Fruit fly (Drosophila melanogaster) whole organism, embryonic: ENCODE results near the gene RhoBTB.

ENCODE experiments used
- B-H1 ChIP-seq: fragments of 200-800 bp; sonication (Bioruptor generic); IDR thresholded peaks from 3 replicates; pipeline ENCODE4 v1.3.6; 2022; ENCODE audit warnings: missing biosample characterization, missing genetic modification characterization
- Blimp-1 ChIP-seq: fragments of 200-800 bp; sonication (Bioruptor generic); optimal IDR thresholded peaks from 3 replicates; lab custom pipeline; 2018; ENCODE audit warnings: missing biosample characterization, missing genetic modification characterization, mild to moderate bottlenecking, moderate library complexity, missing genetic modification reagents
- CG10431 ChIP-seq: fragments of 200-800 bp; sonication (Bioruptor generic); optimal IDR thresholded peaks from 3 replicates; lab custom pipeline; 2018; ENCODE audit warnings: missing biosample characterization, mild to moderate bottlenecking, missing genetic modification characterization
- CG10462 ChIP-seq: fragments of 200-800 bp; sonication (Bioruptor generic); optimal IDR thresholded peaks from 2 replicates; lab custom pipeline; 2016; ENCODE audit warnings: missing biosample characterization, missing genetic modification characterization
- CG10654 ChIP-seq: fragments of 200-800 bp; sonication (Bioruptor generic); optimal IDR thresholded peaks from 2 replicates; lab custom pipeline; 2016; ENCODE audit warnings: missing biosample characterization, missing genetic modification characterization
- CG10979 ChIP-seq: fragments of 200-800 bp; sonication (Bioruptor generic); optimal IDR thresholded peaks from 2 replicates; lab custom pipeline; 2018; ENCODE audit warnings: missing biosample characterization, mild to moderate bottlenecking, missing genetic modification characterization, moderate library complexity
- CG11456 ChIP-seq: fragments of 200-800 bp; sonication (Bioruptor generic); IDR thresholded peaks from 3 replicates; pipeline ENCODE4 v1.3.6; 2022; ENCODE audit warnings: missing biosample characterization, missing genetic modification characterization
- CG12236 ChIP-seq: fragments of 200-800 bp; sonication (Bioruptor generic); optimal IDR thresholded peaks from 2 replicates; lab custom pipeline; 2016; ENCODE audit warnings: missing biosample characterization, missing genetic modification characterization
- CG12299 ChIP-seq: fragments of 200-800 bp; sonication (Bioruptor generic); optimal IDR thresholded peaks from 2 replicates; lab custom pipeline; 2018; ENCODE audit warnings: missing biosample characterization, mild to moderate bottlenecking, missing genetic modification characterization
- CG13287 ChIP-seq: fragments of 200-800 bp; sonication (Bioruptor generic); IDR thresholded peaks from 2 replicates; pipeline ENCODE4 v1.3.6; 2022; ENCODE audit warnings: missing biosample characterization, missing genetic modification characterization; ENCODE audit not compliant: partially characterized antibody
- CG13775 ChIP-seq: fragments of 200-800 bp; sonication (Bioruptor generic); optimal IDR thresholded peaks from 3 replicates; lab custom pipeline; 2017; ENCODE audit warnings: missing biosample characterization, mild to moderate bottlenecking, missing genetic modification characterization
- CG17568 ChIP-seq: fragments of 200-800 bp; sonication (Bioruptor generic); optimal IDR thresholded peaks from 2 replicates; lab custom pipeline; 2018; ENCODE audit warnings: missing biosample characterization, mild to moderate bottlenecking, missing genetic modification characterization, moderate library complexity
- CG2116 ChIP-seq: fragments of 200-800 bp; sonication (Bioruptor generic); optimal IDR thresholded peaks from 3 replicates; lab custom pipeline; 2018; ENCODE audit warnings: missing biosample characterization, mild to moderate bottlenecking, missing genetic modification characterization
- CG2678 ChIP-seq: fragments of 200-800 bp; sonication (Bioruptor generic); optimal IDR thresholded peaks from 3 replicates; lab custom pipeline; 2019; ENCODE audit warnings: missing biosample characterization, mild to moderate bottlenecking, missing genetic modification characterization, moderate library complexity
- CG31441 ChIP-seq: fragments of 200-800 bp; sonication (Bioruptor generic); IDR thresholded peaks from 2 replicates; pipeline ENCODE4 v1.3.6; 2022; ENCODE audit warnings: missing biosample characterization, missing genetic modification characterization
- CG43689 ChIP-seq: fragments of 200-800 bp; sonication (Bioruptor generic); IDR thresholded peaks from 2 replicates; pipeline ENCODE4 v1.3.6; 2022; ENCODE audit warnings: missing biosample characterization, missing genetic modification characterization
- CG6791 ChIP-seq: fragments of 200-800 bp; sonication (Bioruptor generic); IDR thresholded peaks from 3 replicates; pipeline ENCODE4 v1.3.6; 2022; ENCODE audit warnings: missing biosample characterization, missing genetic modification characterization; ENCODE audit not compliant: partially characterized antibody
- CG8089 ChIP-seq: fragments of 200-800 bp; sonication (Bioruptor generic); optimal IDR thresholded peaks from 3 replicates; lab custom pipeline; 2016; ENCODE audit warnings: missing biosample characterization, missing genetic modification characterization
- CG8388 ChIP-seq: fragments of 200-800 bp; sonication (Bioruptor generic); optimal IDR thresholded peaks from 2 replicates; lab custom pipeline; 2019; ENCODE audit warnings: missing biosample characterization, mild to moderate bottlenecking, missing genetic modification characterization, moderate library complexity
- Ets65A ChIP-seq: fragments of 200-800 bp; sonication (Bioruptor generic); peaks from one replicate; lab custom pipeline; 2016; ENCODE audit warnings: missing biosample characterization, missing genetic modification characterization
- Ets97D ChIP-seq: fragments of 200-800 bp; sonication (Bioruptor generic); optimal IDR thresholded peaks from 3 replicates; lab custom pipeline; 2016; ENCODE audit warnings: missing biosample characterization, missing genetic modification characterization
- Gsc ChIP-seq: fragments of 200-800 bp; sonication (Bioruptor generic); IDR thresholded peaks from 2 replicates; pipeline ENCODE4 v1.3.6; 2022; ENCODE audit warnings: missing biosample characterization, missing genetic modification characterization
- Lim3 ChIP-seq: fragments of 200-800 bp; sonication (Bioruptor generic); IDR thresholded peaks from 2 replicates; pipeline ENCODE4 v1.3.6; 2022; ENCODE audit warnings: missing biosample characterization, missing genetic modification characterization
- Mad ChIP-seq: fragments of 200-800 bp; sonication (Bioruptor generic); optimal IDR thresholded peaks from 2 replicates; lab custom pipeline; 2016; ENCODE audit warnings: missing biosample characterization, missing genetic modification characterization
- NFAT ChIP-seq: fragments of 200-800 bp; sonication (Bioruptor generic); IDR thresholded peaks from 2 replicates; pipeline ENCODE4 v1.3.6; 2022; ENCODE audit warnings: missing biosample characterization, missing genetic modification characterization
- Nf-YB ChIP-seq: fragments of 200-800 bp; sonication (Bioruptor generic); optimal IDR thresholded peaks from 3 replicates; lab custom pipeline; 2019; ENCODE audit warnings: missing biosample characterization, mild to moderate bottlenecking, missing genetic modification characterization, moderate library complexity
- NfI ChIP-seq: fragments of 200-800 bp; sonication (Bioruptor generic); optimal IDR thresholded peaks from 3 replicates; lab custom pipeline; 2018; ENCODE audit warnings: missing biosample characterization, mild to moderate bottlenecking, missing genetic modification characterization, moderate library complexity
- Ravus ChIP-seq: fragments of 200-800 bp; sonication (Bioruptor generic); IDR thresholded peaks from 2 replicates; pipeline ENCODE4 v1.3.6; 2022; ENCODE audit warnings: missing biosample characterization, missing genetic modification characterization
- Scr ChIP-seq: fragments of 200-800 bp; sonication (Bioruptor generic); IDR thresholded peaks from 2 replicates; pipeline ENCODE4 v1.3.6; 2022; ENCODE audit warnings: missing biosample characterization, missing genetic modification characterization; ENCODE audit not compliant: partially characterized antibody
- Sox100B ChIP-seq: fragments of 200-800 bp; sonication (Bioruptor generic); optimal IDR thresholded peaks from 3 replicates; lab custom pipeline; 2018; ENCODE audit warnings: missing biosample characterization, mild to moderate bottlenecking, missing genetic modification characterization
- Spps ChIP-seq: fragments of 200-800 bp; sonication (Bioruptor generic); optimal IDR thresholded peaks from 2 replicates; lab custom pipeline; 2018; ENCODE audit warnings: missing biosample characterization, mild to moderate bottlenecking, missing genetic modification characterization
- YL-1 ChIP-seq: fragments of 200-800 bp; sonication (Bioruptor generic); optimal IDR thresholded peaks from 3 replicates; lab custom pipeline; 2017; ENCODE audit warnings: missing biosample characterization, mild to moderate bottlenecking, missing genetic modification characterization
- aop ChIP-seq: fragments of 200-800 bp; sonication (Bioruptor generic); IDR thresholded peaks from 2 replicates; pipeline ENCODE4 v1.3.6; 2022; ENCODE audit warnings: missing biosample characterization, missing genetic modification characterization
- bab2 ChIP-seq: fragments of 200-800 bp; sonication (Bioruptor generic); optimal IDR thresholded peaks from 2 replicates; lab custom pipeline; 2016; ENCODE audit warnings: missing biosample characterization, missing genetic modification characterization
- bowl ChIP-seq: fragments of 200-800 bp; sonication (Bioruptor generic); IDR thresholded peaks from 2 replicates; pipeline ENCODE4 v1.3.6; 2022; ENCODE audit warnings: missing biosample characterization, missing genetic modification characterization
- cas ChIP-seq: fragments of 200-800 bp; sonication (Bioruptor generic); IDR thresholded peaks from 2 replicates; pipeline ENCODE4 v1.3.6; 2022; ENCODE audit warnings: missing biosample characterization, missing genetic modification characterization
- croc ChIP-seq: fragments of 200-800 bp; sonication (Bioruptor generic); conservative IDR thresholded peaks from 3 replicates; pipeline ENCODE4 v1.3.6; 2022; ENCODE audit warnings: missing biosample characterization, missing genetic modification characterization
- cwo ChIP-seq: fragments of 200-800 bp; sonication (Bioruptor generic); optimal IDR thresholded peaks from 3 replicates; lab custom pipeline; 2017; ENCODE audit warnings: missing biosample characterization, missing genetic modification characterization, mild to moderate bottlenecking, moderate library complexity, missing genetic modification reagents
- gsb ChIP-seq: fragments of 200-800 bp; sonication (Bioruptor generic); IDR thresholded peaks from 2 replicates; pipeline ENCODE4 v1.3.6; 2022; ENCODE audit warnings: missing biosample characterization, missing genetic modification characterization
- hbn ChIP-seq: fragments of 200-800 bp; sonication (Bioruptor generic); IDR thresholded peaks from 2 replicates; pipeline ENCODE4 v1.3.6; 2022; ENCODE audit warnings: missing biosample characterization, missing genetic modification characterization; ENCODE audit not compliant: partially characterized antibody
- jumu ChIP-seq: fragments of 200-800 bp; sonication (Bioruptor generic); optimal IDR thresholded peaks from 3 replicates; lab custom pipeline; 2016; ENCODE audit warnings: missing biosample characterization, missing genetic modification characterization
- prd ChIP-seq, 3 experiments: fragments of >200 bp in 2 of 3; fragments of 200-800 bp in 1 of 3; sonication (Bioruptor generic) in 1 of 3; optimal IDR thresholded peaks in 2 of 3; IDR thresholded peaks in 1 of 3; 2 replicates in 2 of 3; 3 replicates in 1 of 3; pipeline versions ENCODE4 v1.3.6 to Lab custom; 2017 to 2022; ENCODE audit warnings: missing biosample characterization in 1 of 3, missing genetic modification characterization in 1 of 3
- row ChIP-seq: fragments of 200-800 bp; sonication (Bioruptor generic); IDR thresholded peaks from 3 replicates; pipeline ENCODE4 v1.3.6; 2022; ENCODE audit warnings: missing biosample characterization, missing genetic modification characterization
- sd ChIP-seq: fragments of 200-800 bp; sonication (Bioruptor generic); optimal IDR thresholded peaks from 3 replicates; lab custom pipeline; 2018; ENCODE audit warnings: missing biosample characterization, mild to moderate bottlenecking, missing genetic modification characterization, moderate library complexity
- sens ChIP-seq: fragments of 200-800 bp; sonication (Bioruptor generic); peaks from one replicate; lab custom pipeline; 2016; ENCODE audit warnings: missing biosample characterization, missing genetic modification characterization
- sna ChIP-seq: fragments of 200-800 bp; sonication (Bioruptor generic); IDR thresholded peaks from 2 replicates; pipeline ENCODE4 v1.3.6; 2022; ENCODE audit warnings: missing biosample characterization, missing genetic modification characterization; ENCODE audit not compliant: partially characterized antibody
- sob ChIP-seq: fragments of 200-800 bp; sonication (Bioruptor generic); IDR thresholded peaks from 2 replicates; pipeline ENCODE4 v1.3.6; 2022; ENCODE audit warnings: missing biosample characterization, missing genetic modification characterization
- trh ChIP-seq: fragments of 200-800 bp; sonication (Bioruptor generic); optimal IDR thresholded peaks from 2 replicates; lab custom pipeline; 2016; ENCODE audit warnings: missing biosample characterization, missing genetic modification characterization
- zfh1 ChIP-seq: fragments of 200-800 bp; sonication (Bioruptor generic); IDR thresholded peaks from 3 replicates; pipeline ENCODE4 v1.3.6; 2022; ENCODE audit warnings: missing biosample characterization, missing genetic modification characterization

The RhoBTB gene

dm6 chr3L:20399550-20400109 is 23.6 kb downstream of the RhoBTB start (continued):
- TF ChIP-seq Gsc (GFP tag; lab: Robert Waterston, UW) (no peak), bowl (peak; percentile 68), zfh1 (GFP tag; lab: Robert Waterston, UW) (peak; percentile 82), CG11456 (GFP tag; lab: Robert Waterston, UW) (peak; percentile 83; the same call in 2 of the 3 replicates), Ets97D (GFP tag; lab: Kevin White, UChicago) (peak; percentile 25), bab2 (GFP tag; lab: Kevin White, UChicago) (peak; percentile 80), croc (GFP tag; lab: Robert Waterston, UW) (peak; percentile 72), row (peak; percentile 94), CG2678 (peak; percentile 95), Sox100B (GFP tag; lab: Kevin White, UChicago) (peak; percentile 91), sens (GFP tag; lab: Kevin White, UChicago) (peak; percentile 95), CG43689 (GFP tag; lab: Robert Waterston, UW) (peak; percentile 43; the same call in 1 of the 2 replicates), sna (GFP tag; lab: Robert Waterston, UW) (no peak), sd (tag; lab: Kevin White, UChicago) (peak; percentile 85), Mad (GFP tag; lab: Kevin White, UChicago) (peak; percentile 82), CG12299 (tag; lab: Kevin White, UChicago) (peak; percentile 85), Ets65A (GFP tag; lab: Kevin White, UChicago) (peak; percentile 92), NFAT (peak; percentile 79), prd (optimal IDR thresholded peaks at IDR 0.05; lab: Kevin White, UChicago) (no peak), prd (GFP tag; IDR thresholded peaks at IDR 0.05; lab: Robert Waterston, UW) (peak; percentile 88), Spps (tag; lab: Kevin White, UChicago) (peak; percentile 48), hbn (GFP tag; lab: Robert Waterston, UW) (no peak), sob (GFP tag; lab: Robert Waterston, UW) (peak; percentile 86), CG10462 (GFP tag; lab: Kevin White, UChicago) (peak; percentile 80), NfI (peak; percentile 83), cwo (GFP tag; lab: Kevin White, UChicago) (peak; percentile 85), YL-1 (GFP tag; lab: Kevin White, UChicago) (peak; percentile 47), CG31441 (GFP tag; lab: Robert Waterston, UW) (peak; percentile 93), CG10654 (peak; percentile 83), CG10431 (GFP tag; lab: Kevin White, UChicago) (peak; percentile 54), CG17568 (peak; percentile 83), B-H1 (GFP tag; lab: Robert Waterston, UW) (peak; percentile 63), CG8089 (GFP tag; lab: Kevin White, UChicago) (peak; percentile 67), Scr (GFP tag; lab: Robert Waterston, UW) (no peak), gsb (peak; percentile 87), jumu (GFP tag; lab: Kevin White, UChicago) (peak; percentile 52), CG10979 (tag; lab: Kevin White, UChicago) (peak; percentile 79), CG13775 (GFP tag; lab: Kevin White, UChicago) (peak; percentile 87), CG13287 (no peak), Nf-YB (GFP tag; lab: Kevin White, UChicago) (peak; percentile 73), Blimp-1 (GFP tag; lab: Kevin White, UChicago) (peak; percentile 81), aop (GFP tag; lab: Robert Waterston, UW) (no peak; the same call in 1 of the 2 replicates), trh (GFP tag; lab: Kevin White, UChicago) (peak; percentile 73), CG12236 (peak; percentile 15), cas (GFP tag; lab: Robert Waterston, UW) (peak; percentile 78), CG6791 (GFP tag; lab: Robert Waterston, UW) (no peak), CG2116 (peak; percentile 73), Lim3 (GFP tag; lab: Robert Waterston, UW) (peak; percentile 52; the same call in 1 of the 2 replicates), CG8388 (GFP tag; lab: Kevin White, UChicago) (peak; percentile 82), Ravus (GFP tag; lab: Robert Waterston, UW) (peak; percentile 20)
